ENCODE assay signal across 2 fruit fly cellular contexts in the genomic region with DNA sequence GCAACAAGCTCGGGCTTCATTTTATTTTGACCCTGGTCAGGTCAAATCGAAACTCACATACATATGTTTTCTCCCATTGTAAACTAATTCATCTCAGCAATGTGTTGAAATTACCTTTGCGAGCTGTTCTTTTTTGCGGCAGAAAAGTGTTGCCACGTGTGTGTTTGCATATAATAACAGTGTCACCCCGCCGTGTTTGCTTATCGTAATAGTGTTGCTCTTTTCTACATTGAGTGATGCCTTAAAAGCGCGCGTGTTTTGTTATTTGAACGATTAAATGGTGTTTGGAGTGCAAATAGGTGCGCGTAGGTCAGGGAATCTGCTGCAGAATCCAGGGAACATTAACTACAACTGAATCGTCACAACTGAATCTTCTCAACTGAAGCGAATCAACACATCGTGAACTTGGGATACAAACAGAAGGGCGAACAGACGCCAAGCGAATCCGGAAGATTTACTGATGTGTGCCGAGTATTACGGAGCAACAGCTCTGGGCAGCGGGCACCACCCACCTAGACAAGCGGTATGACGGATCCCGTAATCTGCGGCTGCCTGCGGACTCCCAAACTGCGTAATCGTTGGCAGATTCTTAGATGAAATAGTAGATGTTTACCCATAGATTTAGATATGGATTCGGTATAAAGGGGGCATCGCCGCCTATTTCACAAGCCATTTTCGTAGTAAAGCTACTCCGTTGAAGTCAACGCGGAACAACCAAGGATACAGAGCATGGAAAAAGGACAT.
A peak's percentile ranks its signal among the peaks of the same experiment; 100 is the strongest.
TF ChIP-seq lines count a peak whose summit lies in the region.

A gene (plus strand): TSS at position 694 of the 744 bp plus-strand sequence.

- TF ChIP-seq CTCF in whole organism, embryonic (GFP tag; optimal IDR thresholded peaks at IDR 0.05; lab: Kevin White, UChicago), result no peak

TF ChIP-seq in whole organism, adult, 20 proteins besides CTCF, POLR2A, EP300 and RAD21:
- TF ChIP-seq cic (GFP tag; optimal IDR thresholded peaks at IDR 0.05; lab: Kevin White, UChicago), result peak; percentile 58
- TF ChIP-seq CG7101 (tag; optimal IDR thresholded peaks at IDR 0.05; lab: Kevin White, UChicago), result no peak
- TF ChIP-seq kay (GFP tag; lab: Kevin White, UChicago; ENCODE audit: borderline replicate concordance), result peak; percentile 61
- TF ChIP-seq Hr96 (GFP tag; optimal IDR thresholded peaks at IDR 0.05; lab: Kevin White, UChicago), result no peak
TF ChIP-seq in whole organism, adult: peak in this region for 2.

TF ChIP-seq in whole organism, embryonic, 481 proteins besides CTCF, POLR2A, EP300 and RAD21:
- peak; percentile 35; the same call in 1 of the 2 replicates for TF ChIP-seq amos (GFP tag; IDR thresholded peaks at IDR 0.05; lab: Robert Waterston, UW; ENCODE audit: partially characterized antibody)
- TF ChIP-seq CG17328 (GFP tag; IDR thresholded peaks at IDR 0.05; lab: Robert Waterston, UW), result no peak
- no peak for TF ChIP-seq pfk (GFP tag; optimal IDR thresholded peaks at IDR 0.05; lab: Kevin White, UChicago)
- TF ChIP-seq CG12155 (GFP tag; optimal IDR thresholded peaks at IDR 0.05; lab: Kevin White, UChicago), result no peak
- TF ChIP-seq Doc2 (GFP tag; IDR thresholded peaks at IDR 0.05; lab: Robert Waterston, UW), result no peak
- TF ChIP-seq Trl (optimal IDR thresholded peaks at IDR 0.05; lab: Kevin White, UChicago), result no peak
- no peak for TF ChIP-seq Trl (GFP tag; optimal IDR thresholded peaks at IDR 0.05; lab: Kevin White, UChicago)
- TF ChIP-seq CG10267 (tag; optimal IDR thresholded peaks at IDR 0.05; lab: Kevin White, UChicago), result no peak
- TF ChIP-seq eyg (GFP tag; optimal IDR thresholded peaks at IDR 0.05; lab: Kevin White, UChicago), result no peak
- no peak for TF ChIP-seq lmd (GFP tag; IDR thresholded peaks at IDR 0.05; lab: Robert Waterston, UW)
- no peak for TF ChIP-seq chm (GFP tag; IDR thresholded peaks at IDR 0.05; lab: Robert Waterston, UW)
- no peak for TF ChIP-seq CG6254 (GFP tag; optimal IDR thresholded peaks at IDR 0.05; lab: Kevin White, UChicago)
- TF ChIP-seq CG12219 (GFP tag; optimal IDR thresholded peaks at IDR 0.05; lab: Kevin White, UChicago), result no peak
- TF ChIP-seq CG5245 (GFP tag; optimal IDR thresholded peaks at IDR 0.05; lab: Kevin White, UChicago), result no peak
- no peak for TF ChIP-seq tio (GFP tag; optimal IDR thresholded peaks at IDR 0.05; lab: Kevin White, UChicago)
- peak; percentile 65; the same call in 1 of the 2 replicates for TF ChIP-seq bbx (GFP tag; IDR thresholded peaks at IDR 0.05; lab: Robert Waterston, UW; ENCODE audit: partially characterized antibody)
- no peak for TF ChIP-seq Atf6 (GFP tag; IDR thresholded peaks at IDR 0.05; lab: Robert Waterston, UW)
- TF ChIP-seq CG12391 (tag; optimal IDR thresholded peaks at IDR 0.05; lab: Kevin White, UChicago), result no peak
- TF ChIP-seq CG15479 (GFP tag; optimal IDR thresholded peaks at IDR 0.05; lab: Kevin White, UChicago), result no peak
- TF ChIP-seq CG2116 (GFP tag; optimal IDR thresholded peaks at IDR 0.05; lab: Kevin White, UChicago), result no peak
- peak; percentile 22; the same call in 1 of the 2 replicates for TF ChIP-seq CG13287 (GFP tag; IDR thresholded peaks at IDR 0.05; lab: Robert Waterston, UW; ENCODE audit: partially characterized antibody)
- no peak for TF ChIP-seq dysf (GFP tag; IDR thresholded peaks at IDR 0.05; lab: Robert Waterston, UW)
- no peak for TF ChIP-seq Atf3 (GFP tag; optimal IDR thresholded peaks at IDR 0.05; lab: Kevin White, UChicago)
- no peak for TF ChIP-seq Adf1 (GFP tag; IDR thresholded peaks at IDR 0.05; lab: Robert Waterston, UW)
- TF ChIP-seq ato (GFP tag; IDR thresholded peaks at IDR 0.05; lab: Robert Waterston, UW; ENCODE audit: partially characterized antibody), result peak; percentile 50; the same call in 1 of the 2 replicates
- peak; percentile 38; the same call in 2 of the 3 replicates for TF ChIP-seq Opbp (GFP tag; IDR thresholded peaks at IDR 0.05; lab: Robert Waterston, UW; ENCODE audit: partially characterized antibody)
- no peak for TF ChIP-seq insv (GFP tag; optimal IDR thresholded peaks at IDR 0.05; lab: Kevin White, UChicago)
- peak; percentile 14; the same call in 1 of the 3 replicates for TF ChIP-seq CG14860 (GFP tag; IDR thresholded peaks at IDR 0.05; lab: Robert Waterston, UW; ENCODE audit: partially characterized antibody)
- TF ChIP-seq Fer1 (GFP tag; optimal IDR thresholded peaks at IDR 0.05; lab: Kevin White, UChicago), result no peak
- TF ChIP-seq NC2β (GFP tag; optimal IDR thresholded peaks at IDR 0.05; lab: Kevin White, UChicago), result no peak
- TF ChIP-seq Doc3 (GFP tag; IDR thresholded peaks at IDR 0.05; lab: Robert Waterston, UW; ENCODE audit: partially characterized antibody), result 0 out of 3 replicates have a peak, but pooled peaks have one; percentile 14
- no peak for TF ChIP-seq CG10321 (GFP tag; IDR thresholded peaks at IDR 0.05; lab: Robert Waterston, UW)
- no peak for TF ChIP-seq sob (GFP tag; IDR thresholded peaks at IDR 0.05; lab: Robert Waterston, UW)
- TF ChIP-seq CG34224 (GFP tag; IDR thresholded peaks at IDR 0.05; lab: Robert Waterston, UW; ENCODE audit: partially characterized antibody), result no peak
- TF ChIP-seq chinmo (GFP tag; IDR thresholded peaks at IDR 0.05; lab: Robert Waterston, UW; ENCODE audit: partially characterized antibody), result 0 out of 4 replicates have a peak, but pooled peaks have one; percentile 28
- no peak for TF ChIP-seq croc (GFP tag; conservative IDR thresholded peaks at IDR 0.05; lab: Robert Waterston, UW)
- TF ChIP-seq CG6791 (GFP tag; IDR thresholded peaks at IDR 0.05; lab: Robert Waterston, UW; ENCODE audit: partially characterized antibody), result peak; percentile 71; the same call in 2 of the 3 replicates
- peak; percentile 51; the same call in 2 of the 3 replicates for TF ChIP-seq CG16813 (GFP tag; IDR thresholded peaks at IDR 0.05; lab: Robert Waterston, UW; ENCODE audit: partially characterized antibody)
- TF ChIP-seq HmgZ (tag; optimal IDR thresholded peaks at IDR 0.05; lab: Kevin White, UChicago), result no peak
- peak; percentile 21 for TF ChIP-seq Med (GFP tag; lab: Kevin White, UChicago)
- no peak for TF ChIP-seq CG30403 (GFP tag; optimal IDR thresholded peaks at IDR 0.05; lab: Kevin White, UChicago)
- peak; percentile 37; the same call in 1 of the 3 replicates for TF ChIP-seq zen2 (GFP tag; IDR thresholded peaks at IDR 0.05; lab: Robert Waterston, UW; ENCODE audit: partially characterized antibody)
- TF ChIP-seq CG17802 (tag; optimal IDR thresholded peaks at IDR 0.05; lab: Kevin White, UChicago), result no peak
- no peak for TF ChIP-seq unc-4 (GFP tag; IDR thresholded peaks at IDR 0.05; lab: Robert Waterston, UW; ENCODE audit: partially characterized antibody)
- TF ChIP-seq YL-1 (GFP tag; optimal IDR thresholded peaks at IDR 0.05; lab: Kevin White, UChicago), result no peak
- no peak for TF ChIP-seq Sry-δ (GFP tag; optimal IDR thresholded peaks at IDR 0.05; lab: Kevin White, UChicago)
- TF ChIP-seq sc (optimal IDR thresholded peaks at IDR 0.05; lab: Kevin White, UChicago), result no peak
- TF ChIP-seq sc (GFP tag; optimal IDR thresholded peaks at IDR 0.05; lab: Kevin White, UChicago), result no peak
- no peak for TF ChIP-seq bowl (GFP tag; IDR thresholded peaks at IDR 0.05; lab: Robert Waterston, UW)
- no peak for TF ChIP-seq hb (GFP tag; IDR thresholded peaks at IDR 0.05; lab: Robert Waterston, UW; ENCODE audit: partially characterized antibody)
- TF ChIP-seq twi (tag; optimal IDR thresholded peaks at IDR 0.05; lab: Kevin White, UChicago), result no peak
- no peak for TF ChIP-seq CG11696 (GFP tag; IDR thresholded peaks at IDR 0.05; lab: Robert Waterston, UW)
- 0 out of 2 replicates have a peak, but pooled peaks have one; percentile 28 for TF ChIP-seq Bgb (GFP tag; IDR thresholded peaks at IDR 0.05; lab: Robert Waterston, UW; ENCODE audit: partially characterized antibody)
- TF ChIP-seq so (GFP tag; IDR thresholded peaks at IDR 0.05; lab: Robert Waterston, UW), result no peak
- peak; percentile 22; the same call in 1 of the 4 replicates for TF ChIP-seq Dll (GFP tag; IDR thresholded peaks at IDR 0.05; lab: Robert Waterston, UW; ENCODE audit: partially characterized antibody)
- TF ChIP-seq lov (optimal IDR thresholded peaks at IDR 0.05; lab: Kevin White, UChicago), result no peak
- no peak for TF ChIP-seq lov (GFP tag; IDR thresholded peaks at IDR 0.05; lab: Robert Waterston, UW)
- TF ChIP-seq da (GFP tag; optimal IDR thresholded peaks at IDR 0.05; lab: Kevin White, UChicago), result no peak
- no peak for TF ChIP-seq onecut (GFP tag; IDR thresholded peaks at IDR 0.05; lab: Robert Waterston, UW)
- TF ChIP-seq Lhr (GFP tag; optimal IDR thresholded peaks at IDR 0.05; lab: Kevin White, UChicago), result no peak
- no peak for TF ChIP-seq tx (GFP tag; optimal IDR thresholded peaks at IDR 0.05; lab: Kevin White, UChicago)
- TF ChIP-seq cad (GFP tag; optimal IDR thresholded peaks at IDR 0.05; lab: Kevin White, UChicago), result no peak
- TF ChIP-seq bab2 (GFP tag; optimal IDR thresholded peaks at IDR 0.05; lab: Kevin White, UChicago), result no peak
- TF ChIP-seq jing (GFP tag; optimal IDR thresholded peaks at IDR 0.05; lab: Kevin White, UChicago), result no peak
- TF ChIP-seq Scr (GFP tag; IDR thresholded peaks at IDR 0.05; lab: Robert Waterston, UW; ENCODE audit: partially characterized antibody), result 0 out of 2 replicates have a peak, but pooled peaks have one; percentile 30
- no peak for TF ChIP-seq CG12071 (GFP tag; optimal IDR thresholded peaks at IDR 0.05; lab: Kevin White, UChicago)
- peak; percentile 98 for TF ChIP-seq CG14710 (tag; optimal IDR thresholded peaks at IDR 0.05; lab: Kevin White, UChicago)
- TF ChIP-seq CG9727 (GFP tag; optimal IDR thresholded peaks at IDR 0.05; lab: Kevin White, UChicago), result no peak
- TF ChIP-seq usp (GFP tag; optimal IDR thresholded peaks at IDR 0.05; lab: Kevin White, UChicago), result no peak
- peak; percentile 98 for TF ChIP-seq stwl (tag; optimal IDR thresholded peaks at IDR 0.05; lab: Kevin White, UChicago)
